Worm (Caenorhabditis elegans) whole organism, late embryonic: ENCODE data around the gene scl-11.
A peak's percentile ranks its signal among the peaks of the same experiment; 100 is the strongest.

Experiments used
- ahr-1 ChIP-seq: sonication (generic microtip); optimal IDR thresholded peaks from 2 replicates; lab custom pipeline; 2016; ENCODE audit warnings: missing genetic modification characterization, missing compliant biosample characterization
- ceh-34 ChIP-seq: sonication (generic microtip); optimal IDR thresholded peaks from 2 replicates; lab custom pipeline; 2016; ENCODE audit warnings: mild to moderate bottlenecking, missing genetic modification characterization, missing compliant biosample characterization
- ceh-6 ChIP-seq: fragments of 200-800 bp; sonication (Bioruptor generic); optimal IDR thresholded peaks from 2 replicates; lab custom pipeline; 2018; ENCODE audit warnings: mild to moderate bottlenecking, missing genetic modification characterization, missing compliant biosample characterization
- dmd-4 ChIP-seq: sonication (generic microtip); optimal IDR thresholded peaks from 2 replicates; lab custom pipeline; 2016; ENCODE audit warnings: borderline replicate concordance, missing genetic modification characterization, missing compliant biosample characterization
- hlh-6 ChIP-seq: sonication (generic microtip); optimal IDR thresholded peaks from 2 replicates; lab custom pipeline; 2016; ENCODE audit warnings: missing genotype, missing genetic modification characterization, missing compliant biosample characterization
- pax-1 ChIP-seq: fragments of 150-350 bp; optimal IDR thresholded peaks from 2 replicates; lab custom pipeline; 2014; ENCODE audit warnings: missing biosample characterization, missing genetic modification characterization
- pha-2 ChIP-seq: sonication (generic microtip); optimal IDR thresholded peaks from 2 replicates; lab custom pipeline; 2017; ENCODE audit warnings: mild to moderate bottlenecking, missing genetic modification characterization, missing compliant biosample characterization
- pha-4 ChIP-seq: fragments of 150-350 bp; optimal IDR thresholded peaks from 2 replicates; lab custom pipeline; 2018; ENCODE audit warnings: missing biosample characterization, missing genetic modification reagents, missing genetic modification characterization
- sox-4 ChIP-seq: sonication (generic microtip); optimal IDR thresholded peaks from 2 replicates; lab custom pipeline; 2017; ENCODE audit warnings: mild to moderate bottlenecking, missing genetic modification characterization, inconsistent platforms, missing compliant biosample characterization

DNA sequence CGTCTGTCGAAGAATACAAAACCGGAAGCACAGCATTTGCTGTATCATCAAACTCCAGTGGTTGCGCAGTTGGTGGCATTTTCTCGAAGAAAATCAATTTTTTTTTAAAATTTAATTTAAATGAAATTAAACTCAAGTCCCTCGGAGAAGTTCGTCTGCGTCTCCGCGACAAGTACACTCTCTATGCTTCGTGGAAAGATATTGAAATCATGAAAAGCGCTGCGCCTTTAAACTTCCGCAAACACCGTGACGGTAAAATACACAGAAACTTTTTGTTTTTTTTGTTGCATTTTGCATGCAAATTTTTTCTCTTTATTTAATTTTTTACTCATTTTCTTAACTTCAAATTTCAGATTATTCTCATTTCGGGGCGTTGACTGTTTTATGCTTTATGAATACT lies 47.5 kb downstream of the scl-11 start, which contains the start of the genes dli-1, tin-9.2 and exos-4.1:
- TF ChIP-seq dmd-4 (tag; lab: Kevin White, UChicago) (no peak), sox-4 (no peak), hlh-6 (tag; lab: Kevin White, UChicago) (no peak), ahr-1 (tag; lab: Kevin White, UChicago) (no peak), pha-4 (tag; lab: Kevin White, UChicago) (no peak), pax-1 (tag; lab: Kevin White, UChicago) (no peak), pha-2 (tag; lab: Kevin White, UChicago) (no peak), ceh-34 (tag; lab: Kevin White, UChicago) (peak; percentile 9), ceh-6 (no peak)
